Worm (Caenorhabditis elegans): ENCODE data around the gene C28A5.6.

ce11 chrIII:4449357-4449756 is 20.1 kb upstream of the C28A5.6 start:
- TF ChIP-seq tbx-8 (GFP tag; optimal IDR thresholded peaks at IDR 0.05) (no peak), cnd-1 (tag; optimal IDR thresholded peaks at IDR 0.05) (no peak)

All from whole organism, mixed stage, embryonic.